Worm (Caenorhabditis elegans) whole organism, midembryonic: ENCODE data around the gene T04F3.4.

Experiments
- T22C8.4 ChIP-seq: fragments of 200-800 bp; sonication (Bioruptor generic); IDR thresholded peaks from 2 replicates; pipeline ENCODE4 v1.3.6; 2022; ENCODE audit warnings: missing genetic modification characterization, missing compliant biosample characterization
- cog-1 ChIP-seq: sonication (generic microtip); optimal IDR thresholded peaks from 2 replicates; lab custom pipeline; 2016; ENCODE audit warnings: missing genetic modification characterization, missing compliant biosample characterization
- flt-1 ChIP-seq: fragments of 200-800 bp; sonication (Bioruptor generic); IDR thresholded peaks from 2 replicates; pipeline ENCODE4 v1.3.6; 2022; ENCODE audit warnings: missing genetic modification characterization, missing compliant biosample characterization
- klf-2 ChIP-seq: fragments of 200-800 bp; sonication (Bioruptor generic); conservative IDR thresholded peaks from 2 replicates; pipeline ENCODE4 v1.3.6; 2022; ENCODE audit warnings: missing genetic modification reagents, missing genetic modification characterization, missing compliant biosample characterization
- med-1 ChIP-seq: sonication (generic microtip); optimal IDR thresholded peaks from 2 replicates; lab custom pipeline; 2017; ENCODE audit warnings: missing genetic modification characterization, mild to moderate bottlenecking, missing compliant biosample characterization, antibody characterized with exemption, missing genetic modification reagents; ENCODE audit not compliant: insufficient read depth
- ref-1 ChIP-seq: fragments of 200-800 bp; sonication (Bioruptor generic); conservative IDR thresholded peaks from 2 replicates; pipeline ENCODE4 v1.3.6; 2022; ENCODE audit warnings: missing genetic modification reagents, missing genetic modification characterization, missing compliant biosample characterization
- tab-1 ChIP-seq: fragments of 200-800 bp; sonication (Bioruptor generic); IDR thresholded peaks from 2 replicates; pipeline ENCODE4 v1.3.6; 2022; ENCODE audit warnings: missing genetic modification characterization, missing compliant biosample characterization
- ztf-23 ChIP-seq: fragments of 200-800 bp; sonication (Bioruptor generic); IDR thresholded peaks from 2 replicates; pipeline ENCODE4 v1.3.6; 2022; ENCODE audit warnings: missing genetic modification reagents, missing genetic modification characterization, missing compliant biosample characterization
- ztf-29 ChIP-seq: fragments of 200-800 bp; sonication (Bioruptor generic); IDR thresholded peaks from 2 replicates; pipeline ENCODE4 v1.3.6; 2022; ENCODE audit warnings: missing genetic modification reagents, missing genetic modification characterization, missing compliant biosample characterization

The T04F3.4 gene

ce11 chrV:11757358-11757757 is 5.5 kb downstream of the T04F3.4 start, which contains the start of gene smoc-1:
TSS of gene smoc-1 (plus strand) at chrV:11757658.
- no peak for TF ChIP-seq ztf-23
- TF ChIP-seq med-1, result no peak
- TF ChIP-seq ref-1 (GFP tag; lab: Robert Waterston, UW), result no peak
- no peak for TF ChIP-seq T22C8.4
- TF ChIP-seq tab-1 (GFP tag; lab: Robert Waterston, UW), result no peak
- TF ChIP-seq klf-2 (GFP tag; lab: Robert Waterston, UW), result no peak
- no peak for TF ChIP-seq ztf-29 (GFP tag; lab: Robert Waterston, UW)
- no peak for TF ChIP-seq flt-1 (GFP tag; lab: Robert Waterston, UW)
- TF ChIP-seq cog-1, result no peak

- TF ChIP-seq ztf-23, result no peak
- no peak for TF ChIP-seq T22C8.4
- TF ChIP-seq cog-1, result no peak
- TF ChIP-seq tab-1 (GFP tag; lab: Robert Waterston, UW), result no peak
- TF ChIP-seq ztf-29 (GFP tag; lab: Robert Waterston, UW), result no peak
- no peak for TF ChIP-seq flt-1 (GFP tag; lab: Robert Waterston, UW)
- TF ChIP-seq klf-2 (GFP tag; lab: Robert Waterston, UW), result no peak
- TF ChIP-seq ref-1 (GFP tag; lab: Robert Waterston, UW), result no peak
- TF ChIP-seq med-1, result no peak
Observed at ce11 chrV:11755848-11756247, 7.0 kb downstream of the T04F3.4 start.

ce11 chrV:11751480-11751879 is 11.4 kb downstream of the T04F3.4 start:
- TF ChIP-seq tab-1 (GFP tag; lab: Robert Waterston, UW) (no peak), ref-1 (GFP tag; lab: Robert Waterston, UW) (no peak)

- TF ChIP-seq ztf-29 (GFP tag; lab: Robert Waterston, UW), result no peak
- no peak for TF ChIP-seq klf-2 (GFP tag; lab: Robert Waterston, UW)
- TF ChIP-seq ref-1 (GFP tag; lab: Robert Waterston, UW), result no peak
- TF ChIP-seq T22C8.4, result no peak
- no peak for TF ChIP-seq flt-1 (GFP tag; lab: Robert Waterston, UW)
- TF ChIP-seq ztf-23, result no peak
- TF ChIP-seq med-1, result no peak
- TF ChIP-seq tab-1 (GFP tag; lab: Robert Waterston, UW), result no peak
- TF ChIP-seq cog-1, result no peak
Observed at ce11 chrV:11741078-11741477, 21.8 kb downstream of the T04F3.4 start.

ce11 chrV:11739820-11740219 is 23.0 kb downstream of the T04F3.4 start, which contains the start of gene T04F3.1:
TSS of gene T04F3.1 (plus strand) at chrV:11740065.
- TF ChIP-seq ztf-23, result no peak
- TF ChIP-seq klf-2 (GFP tag; lab: Robert Waterston, UW), result no peak
- no peak for TF ChIP-seq T22C8.4
- no peak for TF ChIP-seq flt-1 (GFP tag; lab: Robert Waterston, UW)
- no peak for TF ChIP-seq ref-1 (GFP tag; lab: Robert Waterston, UW)
- TF ChIP-seq tab-1 (GFP tag; lab: Robert Waterston, UW), result no peak
- no peak for TF ChIP-seq cog-1
- no peak for TF ChIP-seq ztf-29 (GFP tag; lab: Robert Waterston, UW)
- no peak for TF ChIP-seq med-1

ce11 chrV:11737333-11737732 is 25.5 kb downstream of the T04F3.4 start:
- TF ChIP-seq cog-1 (no peak), klf-2 (GFP tag; lab: Robert Waterston, UW) (no peak), T22C8.4 (no peak), ztf-29 (GFP tag; lab: Robert Waterston, UW) (no peak), flt-1 (GFP tag; lab: Robert Waterston, UW) (no peak), med-1 (no peak), tab-1 (GFP tag; lab: Robert Waterston, UW) (no peak), ztf-23 (no peak), ref-1 (GFP tag; lab: Robert Waterston, UW) (no peak)

ce11 chrV:11736896-11737295 is 26.0 kb downstream of the T04F3.4 start, which contains the start of gene spe-42:
TSS of gene spe-42 (minus strand) at chrV:11736996.
- TF ChIP-seq med-1 (no peak), ztf-29 (GFP tag; lab: Robert Waterston, UW) (no peak), tab-1 (GFP tag; lab: Robert Waterston, UW) (no peak), klf-2 (GFP tag; lab: Robert Waterston, UW) (no peak), flt-1 (GFP tag; lab: Robert Waterston, UW) (no peak), ztf-23 (no peak)

ce11 chrV:11733460-11733859 is 29.4 kb downstream of the T04F3.4 start, which contains the start of gene npp-22:
TSS of gene npp-22 (minus strand) at chrV:11733472.
- TF ChIP-seq klf-2 (GFP tag; lab: Robert Waterston, UW) (no peak), cog-1 (no peak), ref-1 (GFP tag; lab: Robert Waterston, UW) (no peak), med-1 (no peak), T22C8.4 (no peak), ztf-29 (GFP tag; lab: Robert Waterston, UW) (no peak), ztf-23 (no peak), flt-1 (GFP tag; lab: Robert Waterston, UW) (no peak), tab-1 (GFP tag; lab: Robert Waterston, UW) (no peak)

ce11 chrV:11732049-11732448 is 30.8 kb downstream of the T04F3.4 start:
- TF ChIP-seq med-1, result no peak
- TF ChIP-seq flt-1 (GFP tag; lab: Robert Waterston, UW), result no peak
- TF ChIP-seq ztf-23, result no peak
- TF ChIP-seq ztf-29 (GFP tag; lab: Robert Waterston, UW), result no peak
- no peak for TF ChIP-seq T22C8.4
- no peak for TF ChIP-seq ref-1 (GFP tag; lab: Robert Waterston, UW)
- no peak for TF ChIP-seq cog-1
- no peak for TF ChIP-seq tab-1 (GFP tag; lab: Robert Waterston, UW)
- no peak for TF ChIP-seq klf-2 (GFP tag; lab: Robert Waterston, UW)

- no peak for TF ChIP-seq flt-1 (GFP tag; lab: Robert Waterston, UW)
- TF ChIP-seq ref-1 (GFP tag; lab: Robert Waterston, UW), result no peak
- TF ChIP-seq tab-1 (GFP tag; lab: Robert Waterston, UW), result no peak
- no peak for TF ChIP-seq cog-1
- no peak for TF ChIP-seq ztf-29 (GFP tag; lab: Robert Waterston, UW)
- TF ChIP-seq klf-2 (GFP tag; lab: Robert Waterston, UW), result no peak
- no peak for TF ChIP-seq med-1
- TF ChIP-seq ztf-23, result no peak
- TF ChIP-seq T22C8.4, result no peak
Observed at ce11 chrV:11730060-11730459, 32.8 kb downstream of the T04F3.4 start, which contains the start of gene rhr-2. TSS of gene rhr-2 (minus strand) at chrV:11730160.
